Worm (Caenorhabditis elegans) whole organism, L2 larva: ENCODE results near the gene nhr-55.
A peak's percentile ranks its signal among the peaks of the same experiment; 100 is the strongest.

ENCODE experiments used
- Y55F3AM.14 ChIP-seq: fragments of 200-800 bp; sonication (Bioruptor generic); optimal IDR thresholded peaks from 2 replicates; lab custom pipeline; 2018; ENCODE audit warnings: mild to moderate bottlenecking, missing genetic modification characterization, missing compliant biosample characterization
- ama-1 ChIP-seq: fragments of 150-350 bp; optimal IDR thresholded peaks from 2 replicates; lab custom pipeline; 2018; ENCODE audit warnings: inconsistent platforms
- ceh-16 ChIP-seq: fragments of 150-350 bp; optimal IDR thresholded peaks from 2 replicates; lab custom pipeline; 2014; ENCODE audit warnings: missing biosample characterization, missing genetic modification characterization
- fos-1 ChIP-seq: fragments of 150-350 bp; optimal IDR thresholded peaks from 2 replicates; lab custom pipeline; 2014; ENCODE audit warnings: missing biosample characterization, missing genetic modification characterization
- mbf-1 ChIP-seq: sonication (generic microtip); optimal IDR thresholded peaks from 2 replicates; lab custom pipeline; 2017; ENCODE audit warnings: missing biosample characterization, missing genetic modification characterization
- mdl-1 ChIP-seq, 2 experiments: fragments of 150-350 bp in 1 of 2; sonication (generic microtip) in 1 of 2; optimal IDR thresholded peaks; 2 replicates each; lab custom pipeline; 2017; ENCODE audit warnings: missing biosample characterization in 2 of 2, missing genetic modification characterization in 2 of 2
- nhr-12 ChIP-seq: fragments of 150-350 bp; optimal IDR thresholded peaks from 2 replicates; lab custom pipeline; 2014; ENCODE audit warnings: missing biosample characterization, missing genetic modification characterization
- nhr-237 ChIP-seq: fragments of 150-350 bp; optimal IDR thresholded peaks from 2 replicates; lab custom pipeline; 2014; ENCODE audit warnings: missing biosample characterization, missing genetic modification characterization
- nhr-6 ChIP-seq: fragments of 150-350 bp; optimal IDR thresholded peaks from 2 replicates; lab custom pipeline; 2014; ENCODE audit warnings: missing biosample characterization, missing genetic modification characterization
- nhr-77 ChIP-seq: fragments of 150-350 bp; optimal IDR thresholded peaks from 2 replicates; lab custom pipeline; 2014; ENCODE audit warnings: missing biosample characterization, missing genetic modification characterization
- snpc-4 ChIP-seq: fragments of 150-350 bp; optimal IDR thresholded peaks from 2 replicates; lab custom pipeline; 2014; ENCODE audit warnings: missing biosample characterization, missing genetic modification characterization
- zag-1 ChIP-seq: fragments of 150-350 bp; optimal IDR thresholded peaks from 2 replicates; lab custom pipeline; 2014; ENCODE audit warnings: missing biosample characterization, missing genetic modification characterization

DNA sequence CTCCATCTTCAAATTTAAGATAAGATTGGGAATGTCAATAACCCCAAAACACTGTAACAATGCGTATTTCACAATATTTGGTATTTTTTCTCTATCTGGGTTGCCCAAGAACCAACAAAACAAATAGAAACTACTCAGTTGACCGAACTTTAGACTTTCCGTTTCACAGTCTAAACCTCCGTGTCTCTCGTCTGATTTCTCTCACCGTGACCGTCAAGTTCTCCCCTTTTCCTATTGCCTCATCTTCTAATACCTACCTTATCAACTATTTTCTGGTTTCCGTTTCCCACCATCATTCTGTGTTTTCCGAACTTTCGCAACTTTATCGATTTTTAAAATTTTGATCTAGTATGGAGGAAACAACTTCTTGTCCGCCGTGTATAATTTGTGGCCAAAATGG is 16.3 kb downstream of the nhr-55 start, which contains the start of gene nhr-131:
- TF ChIP-seq ama-1 (lab: Kevin White, UChicago) (no peak), zag-1 (no peak), nhr-77 (tag; lab: Kevin White, UChicago) (no peak), mdl-1 (tag; optimal IDR thresholded peaks at IDR 0.05; lab: Kevin White, UChicago) (no peak), snpc-4 (tag; lab: Kevin White, UChicago) (no peak), nhr-12 (no peak), Y55F3AM.14 (GFP tag; lab: Kevin White, UChicago) (no peak), ceh-16 (tag; lab: Kevin White, UChicago) (no peak), nhr-237 (tag; lab: Kevin White, UChicago) (no peak), fos-1 (peak; percentile 72), nhr-6 (tag; lab: Kevin White, UChicago) (no peak), mbf-1 (tag; lab: Kevin White, UChicago) (no peak)
